Worm (Caenorhabditis elegans): ENCODE data around the gene lat-1.

lat-1 gene

ce11 chrII:8877032-8877985, 19.3 kb upstream of the lat-1 start:
- no peak for TF ChIP-seq fos-1 (tag; optimal IDR thresholded peaks at IDR 0.05)
- TF ChIP-seq aly-2 (tag; optimal IDR thresholded peaks at IDR 0.05): no peak
- peak; percentile 56 for TF ChIP-seq snpc-4 (tag; optimal IDR thresholded peaks at IDR 0.05)

- no peak for TF ChIP-seq nhr-77 (tag; optimal IDR thresholded peaks at IDR 0.05)
- TF ChIP-seq elt-1 (tag; optimal IDR thresholded peaks at IDR 0.05): no peak
- no peak for TF ChIP-seq nhr-12 (tag; optimal IDR thresholded peaks at IDR 0.05)
- TF ChIP-seq tbx-2 (tag; optimal IDR thresholded peaks at IDR 0.05): no peak
- no peak for TF ChIP-seq R02D3.7 (tag; optimal IDR thresholded peaks at IDR 0.05)
- no peak for TF ChIP-seq daf-12 (tag; optimal IDR thresholded peaks at IDR 0.05)
- TF ChIP-seq unc-62 (GFP tag; optimal IDR thresholded peaks at IDR 0.05): no peak
- no peak for TF ChIP-seq egl-5 (tag; optimal IDR thresholded peaks at IDR 0.05)
- no peak for TF ChIP-seq eor-1 (tag; optimal IDR thresholded peaks at IDR 0.05)
- TF ChIP-seq ztf-4 (tag; optimal IDR thresholded peaks at IDR 0.05): no peak
- TF ChIP-seq ZK546.5 (tag; optimal IDR thresholded peaks at IDR 0.05): no peak
- no peak for TF ChIP-seq fkh-10 (GFP tag; optimal IDR thresholded peaks at IDR 0.05)
- no peak for TF ChIP-seq lin-39 (tag; optimal IDR thresholded peaks at IDR 0.05)
- TF ChIP-seq elt-2 (tag; optimal IDR thresholded peaks at IDR 0.05): no peak
- TF ChIP-seq ceh-82 (tag; optimal IDR thresholded peaks at IDR 0.05): no peak
- TF ChIP-seq skn-1 (tag; optimal IDR thresholded peaks at IDR 0.05): no peak
- TF ChIP-seq unc-39 (tag; optimal IDR thresholded peaks at IDR 0.05): no peak
- TF ChIP-seq nhr-23 (tag; optimal IDR thresholded peaks at IDR 0.05): no peak
- no peak for TF ChIP-seq zag-1 (tag; optimal IDR thresholded peaks at IDR 0.05)
- TF ChIP-seq jun-1 (tag; optimal IDR thresholded peaks at IDR 0.05): no peak
Observed at ce11 chrII:8878528-8878927, 18.1 kb upstream of the lat-1 start.

ce11 chrII:8883559-8883958, 13.1 kb upstream of the lat-1 start, which contains the start of gene rha-1:
rha-1 (minus strand) TSS chrII:8883659.
- TF ChIP-seq nhr-25 (tag; optimal IDR thresholded peaks at IDR 0.05) (no peak), ama-1 (optimal IDR thresholded peaks at IDR 0.05) (no peak), zag-1 (tag; optimal IDR thresholded peaks at IDR 0.05) (no peak), nhr-43 (tag; optimal IDR thresholded peaks at IDR 0.05; ENCODE audit: poor library complexity, severe bottlenecking) (no peak), R02D3.7 (tag; optimal IDR thresholded peaks at IDR 0.05) (no peak), elt-3 (tag; optimal IDR thresholded peaks at IDR 0.05) (no peak), skn-1 (tag; optimal IDR thresholded peaks at IDR 0.05) (no peak), fkh-10 (GFP tag; optimal IDR thresholded peaks at IDR 0.05) (no peak), tbx-2 (tag; optimal IDR thresholded peaks at IDR 0.05) (no peak), elt-2 (tag; optimal IDR thresholded peaks at IDR 0.05) (no peak), unc-62 (GFP tag; optimal IDR thresholded peaks at IDR 0.05) (no peak), mdl-1 (tag; optimal IDR thresholded peaks at IDR 0.05) (no peak), snpc-4 (tag; optimal IDR thresholded peaks at IDR 0.05) (no peak)

- TF ChIP-seq fkh-10 (GFP tag; optimal IDR thresholded peaks at IDR 0.05) (no peak), ztf-4 (tag; optimal IDR thresholded peaks at IDR 0.05) (no peak), nhr-67 (tag; optimal IDR thresholded peaks at IDR 0.05) (no peak), pqm-1 (tag; optimal IDR thresholded peaks at IDR 0.05) (peak; percentile 7), aly-2 (tag; optimal IDR thresholded peaks at IDR 0.05) (no peak), nhr-25 (tag; optimal IDR thresholded peaks at IDR 0.05) (no peak), nhr-237 (tag; optimal IDR thresholded peaks at IDR 0.05) (no peak), lin-15B (tag; optimal IDR thresholded peaks at IDR 0.05) (peak; percentile 42), snpc-4 (tag; optimal IDR thresholded peaks at IDR 0.05) (no peak), nhr-76 (tag; optimal IDR thresholded peaks at IDR 0.05) (no peak), zag-1 (tag; optimal IDR thresholded peaks at IDR 0.05) (no peak), ceh-82 (tag; optimal IDR thresholded peaks at IDR 0.05) (no peak), pha-4 (tag; optimal IDR thresholded peaks at IDR 0.05) (peak; percentile 78), tbx-2 (tag; optimal IDR thresholded peaks at IDR 0.05) (no peak), elt-2 (tag; optimal IDR thresholded peaks at IDR 0.05) (peak; percentile 29), ztf-11 (tag; optimal IDR thresholded peaks at IDR 0.05) (no peak), jun-1 (tag; optimal IDR thresholded peaks at IDR 0.05) (no peak), elt-3 (tag; optimal IDR thresholded peaks at IDR 0.05) (no peak), elt-1 (tag; optimal IDR thresholded peaks at IDR 0.05) (no peak), R02D3.7 (tag; optimal IDR thresholded peaks at IDR 0.05) (no peak), nhr-23 (tag; optimal IDR thresholded peaks at IDR 0.05) (peak; percentile 8), hmg-11 (tag; optimal IDR thresholded peaks at IDR 0.05) (no peak), egl-27 (tag; optimal IDR thresholded peaks at IDR 0.05) (no peak), unc-39 (tag; optimal IDR thresholded peaks at IDR 0.05) (no peak), nfya-1 (tag; optimal IDR thresholded peaks at IDR 0.05; ENCODE audit: insufficient read depth) (no peak), skn-1 (tag; optimal IDR thresholded peaks at IDR 0.05) (no peak), egl-5 (tag; optimal IDR thresholded peaks at IDR 0.05) (no peak), nhr-28 (tag; optimal IDR thresholded peaks at IDR 0.05) (no peak), nhr-77 (tag; optimal IDR thresholded peaks at IDR 0.05) (no peak)
Observed at ce11 chrII:8884262-8884949, 12.2 kb upstream of the lat-1 start, which contains the start of the genes T07D4.5 and ddx-19. T07D4.5 (minus strand) TSS chrII:8884332. ddx-19 (plus strand) TSS chrII:8884899.
